Fruit fly (Drosophila melanogaster): ENCODE results near the gene CG2211.
A peak's percentile ranks its signal among the peaks of the same experiment; 100 is the strongest.

CG2211 gene

DNA sequence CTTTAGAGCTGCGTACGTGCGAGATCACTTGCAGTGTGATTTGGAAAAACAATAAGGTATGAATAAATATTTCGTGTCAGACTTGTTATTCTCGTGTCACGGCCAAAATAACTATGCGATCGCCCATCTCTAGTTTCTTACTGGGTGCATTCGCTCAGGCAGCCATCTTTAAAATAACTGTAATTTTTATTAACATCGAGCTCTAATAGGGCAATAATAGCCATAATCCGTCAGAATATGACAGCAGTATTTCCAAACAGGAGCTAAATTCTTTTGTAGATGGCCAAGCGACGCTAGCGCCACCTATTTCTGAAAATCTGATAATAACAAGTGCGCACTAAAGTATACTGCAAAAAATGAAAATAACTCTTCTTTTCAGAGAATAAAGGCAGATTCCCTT lies 16.9 kb upstream of the CG2211 start (continued):
- TF ChIP-seq CG31365 (tag; optimal IDR thresholded peaks at IDR 0.05) (no peak), CG11560 (tag; IDR thresholded peaks at IDR 0.05) (no peak), chinmo (GFP tag; IDR thresholded peaks at IDR 0.05; ENCODE audit: partially characterized antibody) (peak; percentile 83; the same call in 2 of the 4 replicates), CG18476 (GFP tag; optimal IDR thresholded peaks at IDR 0.05) (no peak), Sry-β (GFP tag; optimal IDR thresholded peaks at IDR 0.05) (peak; percentile 32), emc (GFP tag; optimal IDR thresholded peaks at IDR 0.05) (no peak), ro (GFP tag; IDR thresholded peaks at IDR 0.05) (no peak), cas (GFP tag; IDR thresholded peaks at IDR 0.05) (no peak), hbn (GFP tag; IDR thresholded peaks at IDR 0.05; ENCODE audit: partially characterized antibody) (peak; percentile 93), tll (GFP tag; optimal IDR thresholded peaks at IDR 0.05) (peak in 1 of 2 experiments; percentile 11), CG7372 (GFP tag; IDR thresholded peaks at IDR 0.05) (no peak), pb (GFP tag; optimal IDR thresholded peaks at IDR 0.05) (peak; percentile 12), CG2678 (tag; optimal IDR thresholded peaks at IDR 0.05) (peak; percentile 21), Dll (GFP tag; IDR thresholded peaks at IDR 0.05; ENCODE audit: partially characterized antibody) (peak; percentile 98), CG12155 (GFP tag; optimal IDR thresholded peaks at IDR 0.05) (peak; percentile 30), CG10959 (GFP tag; IDR thresholded peaks at IDR 0.05) (no peak), org-1 (GFP tag; optimal IDR thresholded peaks at IDR 0.05) (no peak), Stat92E (GFP tag; optimal IDR thresholded peaks at IDR 0.05) (peak in 1 of 3 experiments; percentile 53), CG7271 (tag; optimal IDR thresholded peaks at IDR 0.05) (no peak), CHES-1-like (GFP tag; optimal IDR thresholded peaks at IDR 0.05) (no peak), tgo (GFP tag; IDR thresholded peaks at IDR 0.05) (no peak), luna (GFP tag; optimal IDR thresholded peaks at IDR 0.05) (no peak), YL-1 (GFP tag; optimal IDR thresholded peaks at IDR 0.05) (peak; percentile 33), BEAF-32 (GFP tag; optimal IDR thresholded peaks at IDR 0.05) (peak; percentile 82), dimm (GFP tag; IDR thresholded peaks at IDR 0.05) (no peak), ATbp (GFP tag; optimal IDR thresholded peaks at IDR 0.05) (no peak), scrt (GFP tag; optimal IDR thresholded peaks at IDR 0.05) (no peak), bsh (GFP tag; optimal IDR thresholded peaks at IDR 0.05) (peak in 1 of 2 experiments; percentile 18), CG33213 (GFP tag; optimal IDR thresholded peaks at IDR 0.05) (peak; percentile 57), dati (GFP tag; IDR thresholded peaks at IDR 0.05) (no peak), bcd (GFP tag; optimal IDR thresholded peaks at IDR 0.05) (peak; percentile 10), sd (tag; optimal IDR thresholded peaks at IDR 0.05) (peak; percentile 91), CG9932 (GFP tag; IDR thresholded peaks at IDR 0.05) (peak; percentile 51), CG10979 (tag; optimal IDR thresholded peaks at IDR 0.05) (peak; percentile 35), CG8388 (GFP tag; optimal IDR thresholded peaks at IDR 0.05) (peak; percentile 26), CG1832 (GFP tag; optimal IDR thresholded peaks at IDR 0.05) (no peak), tap (tag; optimal IDR thresholded peaks at IDR 0.05) (no peak), mirr (GFP tag; optimal IDR thresholded peaks at IDR 0.05) (no peak), Mrtf (GFP tag; IDR thresholded peaks at IDR 0.05) (no peak), CG1602 (GFP tag; optimal IDR thresholded peaks at IDR 0.05) (no peak), CG2116 (GFP tag; optimal IDR thresholded peaks at IDR 0.05) (peak; percentile 54), NK7.1 (GFP tag; optimal IDR thresholded peaks at IDR 0.05) (peak; percentile 48), CG2889 (GFP tag; IDR thresholded peaks at IDR 0.05) (no peak), dmrt11E (tag; optimal IDR thresholded peaks at IDR 0.05) (peak; percentile 28), CG8359 (GFP tag; optimal IDR thresholded peaks at IDR 0.05; ENCODE audit: borderline replicate concordance) (no peak), p53 (GFP tag; optimal IDR thresholded peaks at IDR 0.05) (no peak), CG10431 (GFP tag; optimal IDR thresholded peaks at IDR 0.05) (peak; percentile 24), hkb (optimal IDR thresholded peaks at IDR 0.05) (no peak), hkb (GFP tag; IDR thresholded peaks at IDR 0.05) (0 out of 2 replicates have a peak, but pooled peaks have one; percentile 20), wdn (GFP tag; IDR thresholded peaks at IDR 0.05) (no peak), Optix (GFP tag; IDR thresholded peaks at IDR 0.05) (no peak)

Data from whole organism, embryonic.